Worm (Caenorhabditis elegans) whole organism, L1 larva: Measurements from ENCODE around the gene F46C8.8.
A peak's percentile ranks its signal among the peaks of the same experiment; 100 is the strongest.

Source experiments
- C16A3.4 ChIP-seq: fragments of 150-350 bp; optimal IDR thresholded peaks from 2 replicates; lab custom pipeline; 2014; ENCODE audit warnings: missing biosample characterization, missing genetic modification characterization
- C34B4.2 ChIP-seq: sonication (generic microtip); optimal IDR thresholded peaks from 2 replicates; lab custom pipeline; 2017; ENCODE audit warnings: mild to moderate bottlenecking, missing genetic modification characterization, missing compliant biosample characterization
- Y116A8C.19 ChIP-seq: sonication (generic microtip); optimal IDR thresholded peaks from 2 replicates; lab custom pipeline; 2016; ENCODE audit warnings: missing compliant biosample characterization, missing genetic modification characterization, borderline replicate concordance
- aha-1 ChIP-seq: fragments of 150-350 bp; optimal IDR thresholded peaks from 2 replicates; lab custom pipeline; 2014; ENCODE audit warnings: missing biosample characterization, missing genetic modification characterization
- ama-1 ChIP-seq: fragments of 150-350 bp; optimal IDR thresholded peaks from 2 replicates; lab custom pipeline; 2014
- blmp-1 ChIP-seq: fragments of 150-350 bp; optimal IDR thresholded peaks from 2 replicates; lab custom pipeline; 2014; ENCODE audit warnings: missing biosample characterization, missing genetic modification characterization
- ceh-82 ChIP-seq, 3 experiments: fragments of 150-350 bp in 1 of 3; sonication (generic microtip) in 2 of 3; optimal IDR thresholded peaks; 2 replicates each; lab custom pipeline; 2014 to 2017; ENCODE audit warnings: missing biosample characterization in 3 of 3, missing genetic modification characterization in 3 of 3
- ces-1 ChIP-seq: fragments of 150-350 bp; optimal IDR thresholded peaks from 2 replicates; lab custom pipeline; 2014; ENCODE audit warnings: missing biosample characterization, missing genetic modification reagents, missing genetic modification characterization
- efl-1 ChIP-seq, 4 experiments: fragments of 150-350 bp; optimal IDR thresholded peaks in 3 of 4; peaks in 1 of 4; 1 replicate in 1 of 4; 2 replicates in 3 of 4; lab custom pipeline; 2014; ENCODE audit warnings: missing biosample characterization in 2 of 4, missing genetic modification characterization in 2 of 4, missing genetic modification reagents in 2 of 4
- efl-3 ChIP-seq: fragments of 200-800 bp; sonication (Bioruptor generic); optimal IDR thresholded peaks from 2 replicates; lab custom pipeline; 2018; ENCODE audit warnings: mild to moderate bottlenecking, missing genetic modification characterization, missing compliant biosample characterization
- elt-2 ChIP-seq: sonication (generic microtip); optimal IDR thresholded peaks from 2 replicates; lab custom pipeline; 2016; ENCODE audit warnings: missing genetic modification characterization, mild to moderate bottlenecking, inconsistent platforms, missing compliant biosample characterization, missing genetic modification reagents
- ets-5 ChIP-seq: fragments of 200-800 bp; sonication (Bioruptor generic); IDR thresholded peaks from 2 replicates; pipeline ENCODE4 v1.3.6; 2022; ENCODE audit warnings: missing genetic modification characterization, missing compliant biosample characterization
- fkh-10 ChIP-seq: sonication (generic microtip); optimal IDR thresholded peaks from 2 replicates; lab custom pipeline; 2017; ENCODE audit warnings: missing biosample characterization, missing genetic modification reagents, missing genetic modification characterization
- hlh-4 ChIP-seq: sonication (generic microtip); optimal IDR thresholded peaks from 2 replicates; lab custom pipeline; 2016; ENCODE audit warnings: mild to moderate bottlenecking, missing genetic modification characterization, missing compliant biosample characterization
- irx-1 ChIP-seq: sonication (generic microtip); optimal IDR thresholded peaks from 2 replicates; lab custom pipeline; 2016; ENCODE audit warnings: missing genetic modification characterization, missing compliant biosample characterization
- lin-13 ChIP-seq: fragments of 150-350 bp; optimal IDR thresholded peaks from 2 replicates; lab custom pipeline; 2014; ENCODE audit warnings: missing biosample characterization, missing genetic modification reagents, missing genetic modification characterization
- lin-14 ChIP-seq: fragments of 200-800 bp; sonication (Bioruptor generic); optimal IDR thresholded peaks from 2 replicates; lab custom pipeline; 2018; ENCODE audit warnings: mild to moderate bottlenecking, missing genetic modification characterization, moderate library complexity, missing compliant biosample characterization
- lin-35 ChIP-seq, 2 experiments: fragments of 150-350 bp; optimal IDR thresholded peaks; 2 replicates each; lab custom pipeline; 2014; ENCODE audit warnings: missing biosample characterization in 2 of 2, missing genetic modification characterization in 2 of 2, missing genetic modification reagents in 2 of 2
- lin-39 ChIP-seq: fragments of 150-350 bp; optimal IDR thresholded peaks from 2 replicates; lab custom pipeline; 2014; ENCODE audit warnings: missing biosample characterization, missing genetic modification reagents, missing genetic modification characterization
- mdl-1 ChIP-seq, 2 experiments: fragments of 150-350 bp; optimal IDR thresholded peaks; 2 replicates each; lab custom pipeline; 2014 to 2017; ENCODE audit warnings: missing biosample characterization in 2 of 2, missing genetic modification characterization in 2 of 2, inconsistent platforms in 1 of 2
- nhr-76 ChIP-seq: sonication (generic microtip); optimal IDR thresholded peaks from 2 replicates; lab custom pipeline; 2017; ENCODE audit warnings: missing biosample characterization, missing genetic modification characterization
- nhr-85 ChIP-seq: sonication (generic microtip); peaks from one replicate; lab custom pipeline; 2016; ENCODE audit warnings: missing genetic modification characterization, inconsistent platforms, missing compliant biosample characterization
- pag-3 ChIP-seq: sonication (generic microtip); optimal IDR thresholded peaks from 2 replicates; lab custom pipeline; 2017; ENCODE audit warnings: missing genetic modification characterization, mild to moderate bottlenecking, missing compliant biosample characterization, antibody characterized with exemption, borderline replicate concordance; ENCODE audit not compliant: insufficient read depth
- pqm-1 ChIP-seq: sonication (generic microtip); optimal IDR thresholded peaks from 3 replicates; lab custom pipeline; 2017; ENCODE audit warnings: missing biosample characterization, missing genetic modification characterization
- rnt-1 ChIP-seq: sonication (generic microtip); optimal IDR thresholded peaks from 2 replicates; lab custom pipeline; 2016; ENCODE audit warnings: mild to moderate bottlenecking, missing genetic modification characterization, moderate library complexity, missing compliant biosample characterization
- snu-23 ChIP-seq: sonication (generic microtip); optimal IDR thresholded peaks from 2 replicates; lab custom pipeline; 2016; ENCODE audit warnings: missing genetic modification characterization, missing compliant biosample characterization
- sptf-1 ChIP-seq: fragments of 150-350 bp; optimal IDR thresholded peaks from 2 replicates; lab custom pipeline; 2014; ENCODE audit warnings: missing biosample characterization, missing genetic modification characterization
- tlp-1 ChIP-seq: fragments of 150-350 bp; optimal IDR thresholded peaks from 2 replicates; lab custom pipeline; 2014; ENCODE audit warnings: missing biosample characterization, missing genetic modification characterization
- unc-130 ChIP-seq: fragments of 150-350 bp; optimal IDR thresholded peaks from 2 replicates; lab custom pipeline; 2017; ENCODE audit warnings: missing biosample characterization, missing genetic modification characterization, inconsistent platforms
- unc-62 ChIP-seq: fragments of 150-350 bp; optimal IDR thresholded peaks from 2 replicates; lab custom pipeline; 2014; ENCODE audit warnings: missing biosample characterization, missing genetic modification reagents, missing genetic modification characterization
- unc-98 ChIP-seq: fragments of 200-800 bp; sonication (Bioruptor generic); IDR thresholded peaks from 2 replicates; pipeline ENCODE4 v1.3.6; 2022; ENCODE audit warnings: missing genetic modification characterization, missing compliant biosample characterization
- vab-15 ChIP-seq: sonication (generic microtip); optimal IDR thresholded peaks from 2 replicates; lab custom pipeline; 2017; ENCODE audit warnings: missing genotype, mild to moderate bottlenecking, missing genetic modification characterization, missing compliant biosample characterization

F46C8.8 gene

ce11 chrX:7523799-7524198, 30.4 kb downstream of the F46C8.8 start (continued):
- TF ChIP-seq sptf-1, result no peak

DNA sequence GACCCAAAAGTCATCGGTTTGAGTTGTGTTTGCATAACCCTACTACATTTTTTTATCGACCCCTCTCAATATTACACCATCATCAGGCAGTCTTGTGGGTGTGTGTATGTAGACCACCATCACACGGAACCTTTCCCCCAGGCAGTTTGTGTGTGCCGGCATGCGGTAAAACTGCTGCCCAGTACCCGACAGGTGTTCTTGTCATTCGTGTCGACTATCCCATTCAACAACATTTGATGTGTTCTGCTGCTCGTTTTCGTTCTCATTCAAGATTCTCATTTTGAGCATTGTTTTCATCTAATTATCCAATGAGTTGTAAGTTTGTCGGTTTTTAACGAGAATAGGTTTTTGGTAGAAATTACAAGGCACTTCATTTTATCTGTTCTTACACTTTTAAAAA, 31.6 kb downstream of the F46C8.8 start:
- TF ChIP-seq rnt-1, result peak; percentile 45
- TF ChIP-seq efl-1 (optimal IDR thresholded peaks at IDR 0.05; lab: Kevin White, UChicago), result no peak
- TF ChIP-seq efl-1 (GFP tag; optimal IDR thresholded peaks at IDR 0.05 in 1 of 2; lab: Kevin White, UChicago), result peak in 1 of 2 experiments; percentile 42
- no peak for TF ChIP-seq ama-1 (lab: Kevin White, UChicago)

ce11 chrX:7519569-7519968, 34.7 kb downstream of the F46C8.8 start, which contains the start of gene chts-1:
chts-1 (minus strand) TSS chrX:7519669.
- TF ChIP-seq hlh-4 (no peak), ama-1 (lab: Kevin White, UChicago) (no peak), irx-1 (no peak), fkh-10 (GFP tag; lab: Kevin White, UChicago) (no peak), ets-5 (no peak), unc-62 (GFP tag; lab: Kevin White, UChicago) (no peak), lin-35 (GFP tag; optimal IDR thresholded peaks at IDR 0.05; lab: Kevin White, UChicago) (no peak), ceh-82 (tag; optimal IDR thresholded peaks at IDR 0.05; lab: Kevin White, UChicago) (no peak), unc-98 (GFP tag; lab: Robert Waterston, UW) (no peak), snu-23 (GFP tag; lab: Kevin White, UChicago) (no peak), unc-130 (tag; lab: Kevin White, UChicago) (no peak), tlp-1 (no peak), Y116A8C.19 (no peak), pqm-1 (tag; lab: Kevin White, UChicago) (no peak), efl-3 (GFP tag; lab: Kevin White, UChicago) (no peak), lin-39 (tag; lab: Kevin White, UChicago) (no peak), lin-14 (GFP tag; lab: Kevin White, UChicago) (no peak), ces-1 (no peak)
- TF ChIP-seq, all 84 proteins: peak for 0

DNA sequence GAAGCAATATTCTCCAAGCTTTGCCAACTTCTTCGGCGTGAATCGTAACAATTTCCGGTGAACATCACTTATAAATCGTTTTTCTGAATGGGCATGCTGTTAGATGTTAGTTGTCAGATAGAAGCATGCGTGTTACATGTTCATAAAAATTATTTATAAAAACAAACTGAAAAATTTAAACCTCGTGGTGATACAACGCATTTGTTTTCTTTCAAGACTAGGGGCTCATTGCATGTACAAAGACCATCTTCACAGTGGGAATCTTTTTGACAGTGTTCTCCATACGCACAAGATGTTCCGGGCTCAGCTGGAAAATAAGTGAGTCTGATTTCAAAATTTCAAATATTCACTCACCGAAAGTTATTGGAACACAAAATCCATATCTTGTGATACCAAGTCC, 41.5 kb downstream of the F46C8.8 start:
- TF ChIP-seq C34B4.2 (no peak), lin-14 (GFP tag; lab: Kevin White, UChicago) (no peak), efl-1 (optimal IDR thresholded peaks at IDR 0.05; lab: Kevin White, UChicago) (no peak), efl-1 (GFP tag; optimal IDR thresholded peaks at IDR 0.05 in 1 of 2; lab: Kevin White, UChicago) (peak in 1 of 2 experiments; percentile 82)

DNA sequence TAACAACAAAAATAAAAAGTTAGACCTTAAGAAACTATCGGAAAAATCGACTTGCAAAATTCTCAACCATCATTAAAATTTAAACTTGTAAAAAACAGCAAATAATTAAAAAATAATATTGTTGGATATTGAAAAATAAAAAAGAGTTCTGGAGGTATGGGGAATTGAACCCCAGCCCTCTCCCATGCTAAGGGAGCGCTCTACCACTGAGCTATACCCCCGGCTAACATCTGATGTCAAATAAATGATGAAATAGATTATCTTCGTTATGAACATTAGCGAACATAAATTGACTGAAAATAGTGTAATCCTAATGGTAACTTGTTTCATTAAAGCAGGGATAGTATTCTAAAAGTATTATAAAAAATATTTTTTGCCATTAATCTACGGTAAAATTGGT, 47.1 kb downstream of the F46C8.8 start:
- TF ChIP-seq C16A3.4 (no peak), lin-13 (GFP tag; lab: Kevin White, UChicago) (no peak), blmp-1 (no peak), elt-2 (tag; lab: Kevin White, UChicago) (no peak), efl-3 (GFP tag; lab: Kevin White, UChicago) (no peak), nhr-85 (no peak), pag-3 (no peak), mdl-1 (tag; optimal IDR thresholded peaks at IDR 0.05; lab: Kevin White, UChicago) (no peak), nhr-76 (tag; lab: Kevin White, UChicago) (no peak), Y116A8C.19 (no peak)

DNA sequence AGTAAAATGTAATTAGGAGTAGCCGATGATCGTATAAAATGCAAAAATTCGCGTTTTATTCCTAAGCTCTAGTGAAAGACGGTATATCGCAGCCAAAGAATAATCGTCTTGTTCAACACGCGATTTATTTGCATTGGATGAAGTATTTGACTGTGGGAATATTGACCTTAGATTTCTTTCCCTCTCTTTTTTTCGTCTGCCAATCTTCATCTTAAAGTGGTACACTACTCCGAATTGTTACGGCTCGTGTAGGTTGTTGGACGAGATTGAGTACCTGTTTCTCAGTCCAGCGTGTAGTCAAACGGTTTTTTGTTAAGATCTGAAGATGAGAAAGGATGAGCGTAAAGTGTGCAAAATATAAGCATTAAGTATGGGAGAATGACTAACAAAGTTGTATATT, 47.7 kb downstream of the F46C8.8 start, which contains the start of gene lgc-11:
Gene lgc-11, minus strand, starts transcription at position 101 of the 400 bp plus-strand sequence.
- no peak for TF ChIP-seq efl-1 (optimal IDR thresholded peaks at IDR 0.05; lab: Kevin White, UChicago)
- TF ChIP-seq efl-1 (GFP tag; optimal IDR thresholded peaks at IDR 0.05 in 1 of 2; lab: Kevin White, UChicago), result peak in 1 of 2 experiments; percentile 87
- TF ChIP-seq vab-15 (tag; lab: Kevin White, UChicago), result no peak
- no peak for TF ChIP-seq aha-1 (tag; lab: Kevin White, UChicago)
